Fruit fly (Drosophila melanogaster) whole organism, embryonic: ENCODE measurements around the gene CG18622.

Experiments used
- Adf1 ChIP-seq: fragments of 200-800 bp; sonication (Bioruptor generic); IDR thresholded peaks from 2 replicates; pipeline ENCODE4 v1.3.6; 2022; ENCODE audit warnings: missing biosample characterization, missing genetic modification characterization
- Antp ChIP-seq: fragments of 200-800 bp; sonication (Bioruptor generic); optimal IDR thresholded peaks from 3 replicates; lab custom pipeline; 2016; ENCODE audit warnings: missing biosample characterization, missing genetic modification characterization
- Asciz ChIP-seq: fragments of 200-800 bp; sonication (Bioruptor generic); optimal IDR thresholded peaks from 2 replicates; lab custom pipeline; 2017; ENCODE audit warnings: missing biosample characterization, mild to moderate bottlenecking, missing genetic modification characterization, missing genetic modification reagents
- CG10462 ChIP-seq: fragments of 200-800 bp; sonication (Bioruptor generic); optimal IDR thresholded peaks from 2 replicates; lab custom pipeline; 2016; ENCODE audit warnings: missing biosample characterization, missing genetic modification characterization
- CG11456 ChIP-seq: fragments of 200-800 bp; sonication (Bioruptor generic); IDR thresholded peaks from 3 replicates; pipeline ENCODE4 v1.3.6; 2022; ENCODE audit warnings: missing biosample characterization, missing genetic modification characterization
- CG14050 ChIP-seq: fragments of 200-800 bp; sonication (Bioruptor generic); IDR thresholded peaks from 3 replicates; pipeline ENCODE4 v1.3.6; 2022; ENCODE audit warnings: missing biosample characterization, missing genetic modification characterization
- CG15269 ChIP-seq: fragments of 200-800 bp; sonication (Bioruptor generic); optimal IDR thresholded peaks from 2 replicates; lab custom pipeline; 2018; ENCODE audit warnings: missing biosample characterization, mild to moderate bottlenecking, missing genetic modification characterization, moderate library complexity
- CG15479 ChIP-seq: fragments of 200-800 bp; sonication (Bioruptor generic); optimal IDR thresholded peaks from 3 replicates; lab custom pipeline; 2019; ENCODE audit warnings: missing biosample characterization, mild to moderate bottlenecking, missing genetic modification characterization, moderate library complexity
- CG16779 ChIP-seq: fragments of 200-800 bp; sonication (Bioruptor generic); IDR thresholded peaks from 2 replicates; pipeline ENCODE4 v1.3.6; 2022; ENCODE audit warnings: missing biosample characterization, missing genetic modification characterization
- CG18599 ChIP-seq: fragments of 200-800 bp; sonication (Bioruptor generic); optimal IDR thresholded peaks from 3 replicates; lab custom pipeline; 2017; ENCODE audit warnings: missing biosample characterization, missing genetic modification characterization, mild to moderate bottlenecking, moderate library complexity, missing genetic modification reagents
- CG2199 ChIP-seq: fragments of 200-800 bp; sonication (Bioruptor generic); IDR thresholded peaks from 3 replicates; pipeline ENCODE4 v1.3.6; 2022; ENCODE audit warnings: missing biosample characterization, missing genetic modification characterization
- CG2678 ChIP-seq: fragments of 200-800 bp; sonication (Bioruptor generic); optimal IDR thresholded peaks from 3 replicates; lab custom pipeline; 2019; ENCODE audit warnings: missing biosample characterization, mild to moderate bottlenecking, missing genetic modification characterization, moderate library complexity
- CG31224 ChIP-seq: fragments of 200-800 bp; sonication (Bioruptor generic); IDR thresholded peaks from 2 replicates; pipeline ENCODE4 v1.3.6; 2022; ENCODE audit warnings: missing biosample characterization, missing genetic modification characterization
- CG5245 ChIP-seq: fragments of 200-800 bp; sonication (Bioruptor generic); optimal IDR thresholded peaks from 3 replicates; lab custom pipeline; 2016; ENCODE audit warnings: missing biosample characterization, missing genetic modification characterization
- CG6654 ChIP-seq: fragments of 200-800 bp; sonication (Bioruptor generic); optimal IDR thresholded peaks from 2 replicates; lab custom pipeline; 2017; ENCODE audit warnings: missing biosample characterization, mild to moderate bottlenecking, missing genetic modification characterization
- CG6813 ChIP-seq: fragments of 200-800 bp; sonication (Bioruptor generic); optimal IDR thresholded peaks from 2 replicates; lab custom pipeline; 2017; ENCODE audit warnings: missing biosample characterization, missing genetic modification characterization, mild to moderate bottlenecking, moderate library complexity, missing genetic modification reagents
- CG6854 ChIP-seq: fragments of 200-800 bp; sonication (Bioruptor generic); optimal IDR thresholded peaks from 3 replicates; lab custom pipeline; 2017; ENCODE audit warnings: missing biosample characterization, mild to moderate bottlenecking, missing genetic modification characterization
- CG7372 ChIP-seq: fragments of 200-800 bp; sonication (Bioruptor generic); IDR thresholded peaks from 2 replicates; pipeline ENCODE4 v1.3.6; 2022; ENCODE audit warnings: missing biosample characterization, missing genetic modification characterization
- CG7928 ChIP-seq: fragments of 200-800 bp; sonication (Bioruptor generic); optimal IDR thresholded peaks from 2 replicates; lab custom pipeline; 2017; ENCODE audit warnings: missing biosample characterization, mild to moderate bottlenecking, missing genetic modification characterization
- CTCF ChIP-seq: fragments of 200-800 bp; sonication (Bioruptor generic); optimal IDR thresholded peaks from 2 replicates; lab custom pipeline; 2017; ENCODE audit warnings: missing biosample characterization, mild to moderate bottlenecking, missing genetic modification characterization, moderate library complexity
- Dfd ChIP-seq, 2 experiments: fragments of >200 bp; optimal IDR thresholded peaks; 2 replicates each; lab custom pipeline; 2017; ENCODE audit warnings: missing biosample characterization in 2 of 2, missing genetic modification characterization in 2 of 2
- Dip2 ChIP-seq: fragments of 200-800 bp; sonication (Bioruptor generic); IDR thresholded peaks from 2 replicates; pipeline ENCODE4 v1.3.6; 2022; ENCODE audit warnings: missing biosample characterization, missing genetic modification characterization
- Dll ChIP-seq: fragments of 200-800 bp; sonication (Bioruptor generic); IDR thresholded peaks from 4 replicates; pipeline ENCODE4 v1.3.6; 2022; ENCODE audit warnings: missing biosample characterization, missing genetic modification characterization; ENCODE audit not compliant: partially characterized antibody
- Fer2 ChIP-seq: fragments of 200-800 bp; sonication (Bioruptor generic); optimal IDR thresholded peaks from 2 replicates; lab custom pipeline; 2018; ENCODE audit warnings: missing biosample characterization, mild to moderate bottlenecking, missing genetic modification characterization, moderate library complexity
- HLH4C ChIP-seq: fragments of 200-800 bp; sonication (Bioruptor generic); IDR thresholded peaks from 3 replicates; pipeline ENCODE4 v1.3.6; 2022; ENCODE audit warnings: missing biosample characterization, missing genetic modification characterization; ENCODE audit not compliant: partially characterized antibody
- Hand ChIP-seq: fragments of 200-800 bp; sonication (Bioruptor generic); optimal IDR thresholded peaks from 2 replicates; lab custom pipeline; 2017; ENCODE audit warnings: mild to moderate bottlenecking, missing biosample characterization, missing genetic modification reagents, missing genetic modification characterization
- Hey ChIP-seq: fragments of 200-800 bp; sonication (Bioruptor generic); optimal IDR thresholded peaks from 3 replicates; lab custom pipeline; 2018; ENCODE audit warnings: missing biosample characterization, mild to moderate bottlenecking, missing genetic modification characterization
- HmgZ ChIP-seq: fragments of 200-800 bp; sonication (Bioruptor generic); optimal IDR thresholded peaks from 2 replicates; lab custom pipeline; 2018; ENCODE audit warnings: missing biosample characterization, mild to moderate bottlenecking, missing genetic modification characterization
- Jarid2 ChIP-seq: fragments of 200-800 bp; sonication (Bioruptor generic); optimal IDR thresholded peaks from 3 replicates; lab custom pipeline; 2017; ENCODE audit warnings: mild to moderate bottlenecking, missing biosample characterization, missing genetic modification reagents, missing genetic modification characterization
- NK7.1 ChIP-seq: fragments of 200-800 bp; sonication (Bioruptor generic); optimal IDR thresholded peaks from 3 replicates; lab custom pipeline; 2016; ENCODE audit warnings: missing biosample characterization, missing genetic modification characterization
- Spps ChIP-seq: fragments of 200-800 bp; sonication (Bioruptor generic); optimal IDR thresholded peaks from 2 replicates; lab custom pipeline; 2018; ENCODE audit warnings: missing biosample characterization, mild to moderate bottlenecking, missing genetic modification characterization
- Sry-β ChIP-seq: fragments of 200-800 bp; sonication (Bioruptor generic); optimal IDR thresholded peaks from 2 replicates; lab custom pipeline; 2018; ENCODE audit warnings: missing biosample characterization, mild to moderate bottlenecking, missing genetic modification characterization, moderate library complexity
- Xrp1 ChIP-seq: fragments of 200-800 bp; sonication (Bioruptor generic); IDR thresholded peaks from 2 replicates; pipeline ENCODE4 v1.3.6; 2022; ENCODE audit warnings: missing biosample characterization, missing genetic modification characterization
- bigmax ChIP-seq: fragments of 200-800 bp; sonication (Bioruptor generic); optimal IDR thresholded peaks from 2 replicates; lab custom pipeline; 2018; ENCODE audit warnings: missing biosample characterization, mild to moderate bottlenecking, missing genetic modification characterization
- dmrt99B ChIP-seq: fragments of 200-800 bp; sonication (Bioruptor generic); optimal IDR thresholded peaks from 2 replicates; lab custom pipeline; 2018; ENCODE audit warnings: missing biosample characterization, mild to moderate bottlenecking, missing genetic modification characterization, moderate library complexity
- emc ChIP-seq: fragments of 200-800 bp; sonication (Bioruptor generic); optimal IDR thresholded peaks from 2 replicates; lab custom pipeline; 2016; ENCODE audit warnings: missing biosample characterization, missing genetic modification characterization
- fru ChIP-seq: fragments of >200 bp; optimal IDR thresholded peaks from 2 replicates; lab custom pipeline; 2017
- ham ChIP-seq: fragments of 200-800 bp; sonication (Bioruptor generic); IDR thresholded peaks from 2 replicates; pipeline ENCODE4 v1.3.6; 2022; ENCODE audit warnings: missing biosample characterization, missing genetic modification characterization
- lilli ChIP-seq: fragments of 200-800 bp; sonication (Bioruptor generic); optimal IDR thresholded peaks from 3 replicates; lab custom pipeline; 2016; ENCODE audit warnings: missing biosample characterization, missing genetic modification characterization
- maf-S ChIP-seq: fragments of 200-800 bp; sonication (Bioruptor generic); optimal IDR thresholded peaks from 2 replicates; lab custom pipeline; 2016; ENCODE audit warnings: missing biosample characterization, missing genetic modification characterization
- nerfin-2 ChIP-seq: fragments of 200-800 bp; sonication (Bioruptor generic); IDR thresholded peaks from 2 replicates; pipeline ENCODE4 v1.3.6; 2022; ENCODE audit warnings: missing biosample characterization, missing genetic modification characterization; ENCODE audit not compliant: partially characterized antibody
- nmo ChIP-seq: fragments of 200-800 bp; sonication (Bioruptor generic); optimal IDR thresholded peaks from 2 replicates; lab custom pipeline; 2018; ENCODE audit warnings: missing biosample characterization, mild to moderate bottlenecking, missing genetic modification characterization, moderate library complexity
- peb ChIP-seq: fragments of 200-800 bp; sonication (Bioruptor generic); IDR thresholded peaks from 2 replicates; pipeline ENCODE4 v1.3.6; 2022; ENCODE audit warnings: missing biosample characterization, missing genetic modification characterization
- pfk ChIP-seq: fragments of 200-800 bp; sonication (Bioruptor generic); optimal IDR thresholded peaks from 2 replicates; lab custom pipeline; 2018; ENCODE audit warnings: missing biosample characterization, mild to moderate bottlenecking, missing genetic modification characterization, moderate library complexity
- row ChIP-seq: fragments of 200-800 bp; sonication (Bioruptor generic); IDR thresholded peaks from 3 replicates; pipeline ENCODE4 v1.3.6; 2022; ENCODE audit warnings: missing biosample characterization, missing genetic modification characterization
- slou ChIP-seq: fragments of 200-800 bp; sonication (Bioruptor generic); optimal IDR thresholded peaks from 3 replicates; lab custom pipeline; 2016; ENCODE audit warnings: missing biosample characterization, missing genetic modification characterization
- sqz ChIP-seq: fragments of 200-800 bp; sonication (Bioruptor generic); optimal IDR thresholded peaks from 3 replicates; lab custom pipeline; 2018; ENCODE audit warnings: missing biosample characterization, mild to moderate bottlenecking, missing genetic modification characterization
- ttk ChIP-seq: fragments of 200-800 bp; sonication (Bioruptor generic); IDR thresholded peaks from 2 replicates; pipeline ENCODE4 v2.1.2; 2022; ENCODE audit warnings: missing biosample characterization, missing genetic modification characterization
- usp ChIP-seq: fragments of >200 bp; optimal IDR thresholded peaks from 2 replicates; lab custom pipeline; 2017; ENCODE audit warnings: missing biosample characterization, missing genetic modification characterization
- zfh2 ChIP-seq: fragments of 200-800 bp; sonication (Bioruptor generic); optimal IDR thresholded peaks from 2 replicates; lab custom pipeline; 2016; ENCODE audit warnings: missing biosample characterization, missing genetic modification characterization

The CG18622 gene

DNA sequence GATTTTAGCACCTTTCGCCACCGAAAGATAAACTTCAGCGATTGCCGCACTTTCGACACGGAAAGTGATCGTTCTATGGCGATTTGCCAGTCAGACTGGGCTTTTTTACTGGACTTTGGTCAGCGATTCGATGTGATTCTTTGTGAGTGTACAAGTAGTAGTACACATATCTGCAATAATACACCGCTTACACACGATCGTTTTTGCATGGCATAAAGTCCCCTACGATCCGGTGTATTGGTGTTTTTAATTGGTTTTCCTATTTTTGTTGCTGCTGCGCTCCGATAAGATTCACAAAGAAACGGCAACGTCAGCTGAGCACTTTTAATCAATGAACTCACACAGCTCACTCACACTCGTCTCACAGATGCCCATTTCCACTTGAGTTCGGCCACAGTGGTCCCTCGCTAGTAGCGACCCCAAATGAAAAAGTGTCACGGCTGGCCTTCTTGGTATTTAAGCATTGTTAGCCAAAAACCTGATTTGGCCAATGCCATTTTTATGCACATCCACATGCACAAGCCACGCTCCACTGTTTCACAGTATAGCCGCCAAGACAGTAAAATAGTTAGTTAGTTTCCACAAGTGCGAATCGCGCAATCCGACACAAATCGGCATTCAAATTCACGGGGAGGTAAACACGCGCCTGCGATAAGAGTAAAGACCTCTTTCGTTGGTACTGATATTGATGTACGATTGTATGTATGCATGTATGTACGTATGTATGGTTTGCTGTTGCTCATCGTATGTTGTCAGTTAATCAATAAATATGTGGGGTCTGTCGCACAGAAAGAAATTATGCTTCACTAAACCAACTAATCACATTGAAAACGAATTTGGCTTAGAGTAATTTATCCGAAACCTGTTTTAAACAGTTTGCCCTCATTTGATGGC lies 1.1 kb downstream of the CG18622 start (continued):
- TF ChIP-seq HLH4C (GFP tag; lab: Robert Waterston, UW) (no peak), CG7928 (GFP tag; lab: Kevin White, UChicago) (peak; percentile 69), CG7372 (GFP tag; lab: Robert Waterston, UW) (peak; percentile 96), HmgZ (tag; lab: Kevin White, UChicago) (peak; percentile 98), sqz (GFP tag; lab: Kevin White, UChicago) (peak; percentile 43), slou (GFP tag; lab: Kevin White, UChicago) (peak; percentile 51), Hand (GFP tag; lab: Kevin White, UChicago) (peak; percentile 95), zfh2 (peak; percentile 98), CG15479 (GFP tag; lab: Kevin White, UChicago) (peak; percentile 78), CG11456 (GFP tag; lab: Robert Waterston, UW) (peak; percentile 98), CG14050 (GFP tag; lab: Robert Waterston, UW) (peak; percentile 95), Dll (GFP tag; lab: Robert Waterston, UW) (no peak), usp (no peak), lilli (GFP tag; lab: Kevin White, UChicago) (peak; percentile 98), NK7.1 (GFP tag; lab: Kevin White, UChicago) (peak; percentile 93), CTCF (GFP tag; lab: Kevin White, UChicago) (peak; percentile 26), CG6654 (GFP tag; lab: Kevin White, UChicago) (peak; percentile 52), ham (GFP tag; lab: Robert Waterston, UW) (peak; percentile 97), dmrt99B (peak; percentile 90), row (GFP tag; lab: Robert Waterston, UW) (peak; percentile 98), CG10462 (GFP tag; lab: Kevin White, UChicago) (peak; percentile 69), Dip2 (peak; percentile 47; the same call in 1 of the 2 replicates), CG15269 (peak; percentile 97), Hey (tag; lab: Kevin White, UChicago) (peak; percentile 98), CG6854 (GFP tag; lab: Kevin White, UChicago) (peak; percentile 84), Jarid2 (peak; percentile 70), CG18599 (GFP tag; lab: Kevin White, UChicago) (peak; percentile 98), pfk (GFP tag; lab: Kevin White, UChicago) (peak; percentile 37), Spps (tag; lab: Kevin White, UChicago) (no peak), nmo (peak; percentile 84), CG16779 (peak; percentile 97), emc (GFP tag; lab: Kevin White, UChicago) (peak; percentile 89), CG31224 (peak; percentile 94), Adf1 (peak; percentile 90), ttk (GFP tag; lab: Robert Waterston, UW) (peak; percentile 90), Dfd (GFP tag; optimal IDR thresholded peaks at IDR 0.05; lab: Kevin White, UChicago) (no peak), maf-S (GFP tag; lab: Kevin White, UChicago) (peak; percentile 94), nerfin-2 (GFP tag; lab: Robert Waterston, UW) (no peak), Xrp1 (GFP tag; lab: Robert Waterston, UW) (peak; percentile 90), CG2678 (peak; percentile 95), Fer2 (tag; lab: Kevin White, UChicago) (peak; percentile 88), CG2199 (GFP tag; lab: Robert Waterston, UW) (peak; percentile 93), CG6813 (GFP tag; lab: Kevin White, UChicago) (peak; percentile 89), Sry-β (GFP tag; lab: Kevin White, UChicago) (no peak), CG5245 (GFP tag; lab: Kevin White, UChicago) (peak; percentile 78), peb (GFP tag; lab: Robert Waterston, UW) (peak; percentile 84), fru (no peak), Asciz (GFP tag; lab: Kevin White, UChicago) (peak; percentile 25), Antp (peak; percentile 98), bigmax (GFP tag; lab: Kevin White, UChicago) (peak; percentile 46)
